Fruit fly (Drosophila melanogaster): Measurements from ENCODE around the gene Tango10.

Tango10 gene

DNA sequence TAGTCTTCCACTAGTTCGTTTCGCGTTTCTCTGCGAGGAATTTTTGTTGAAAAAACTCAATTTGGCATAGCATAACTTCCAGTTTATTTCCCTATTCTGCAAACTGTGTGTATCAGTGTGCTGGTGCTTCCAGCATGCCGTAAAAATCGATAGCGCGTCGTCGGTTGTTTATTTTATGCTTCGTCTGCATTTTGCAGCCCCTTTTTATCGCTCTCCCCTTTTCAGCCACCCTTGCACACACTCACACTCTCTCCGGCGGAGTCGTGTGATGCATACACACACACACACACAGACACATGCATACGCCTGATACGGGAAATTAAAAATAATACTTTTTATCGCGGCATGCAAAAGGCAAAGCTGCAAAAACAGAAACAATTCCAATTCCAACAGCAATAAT, 40.6 kb upstream of the Tango10 start:
- TF ChIP-seq sv (GFP tag; optimal IDR thresholded peaks at IDR 0.05), result no peak
- peak; percentile 25 for TF ChIP-seq br (GFP tag; optimal IDR thresholded peaks at IDR 0.05)
- no peak for TF ChIP-seq brk (GFP tag; optimal IDR thresholded peaks at IDR 0.05)
- no peak for TF ChIP-seq usp (GFP tag; optimal IDR thresholded peaks at IDR 0.05)
- no peak for TF ChIP-seq Abd-B (GFP tag; optimal IDR thresholded peaks at IDR 0.05)
- TF ChIP-seq OdsH (GFP tag; optimal IDR thresholded peaks at IDR 0.05), result peak; percentile 45
- no peak for TF ChIP-seq dsf (GFP tag; optimal IDR thresholded peaks at IDR 0.05; ENCODE audit: borderline replicate concordance)
- TF ChIP-seq sage (GFP tag; optimal IDR thresholded peaks at IDR 0.05), result no peak
- no peak for TF ChIP-seq N (GFP tag; optimal IDR thresholded peaks at IDR 0.05)
- no peak for TF ChIP-seq Hr78 (GFP tag; optimal IDR thresholded peaks at IDR 0.05)
- TF ChIP-seq psq (GFP tag; optimal IDR thresholded peaks at IDR 0.05), result peak; percentile 28
- TF ChIP-seq CG32264 (GFP tag; optimal IDR thresholded peaks at IDR 0.05), result no peak
- no peak for TF ChIP-seq Vsx2 (GFP tag; optimal IDR thresholded peaks at IDR 0.05; ENCODE audit: partially characterized antibody)
- no peak for TF ChIP-seq Hnf4 (GFP tag; optimal IDR thresholded peaks at IDR 0.05)
- TF ChIP-seq h (GFP tag; optimal IDR thresholded peaks at IDR 0.05), result peak; percentile 20
- TF ChIP-seq HLH106 (tag; optimal IDR thresholded peaks at IDR 0.05), result peak; percentile 10
- TF ChIP-seq Myc (optimal IDR thresholded peaks at IDR 0.05), result no peak
- no peak for TF ChIP-seq ey (GFP tag; optimal IDR thresholded peaks at IDR 0.05)
- no peak for TF ChIP-seq Dif (GFP tag; optimal IDR thresholded peaks at IDR 0.05; ENCODE audit: partially characterized antibody)
- no peak for TF ChIP-seq CrebA (GFP tag; optimal IDR thresholded peaks at IDR 0.05; ENCODE audit: borderline replicate concordance)
- no peak for TF ChIP-seq Mio (GFP tag; optimal IDR thresholded peaks at IDR 0.05)
- TF ChIP-seq Sp1 (GFP tag; optimal IDR thresholded peaks at IDR 0.05), result no peak
- TF ChIP-seq rgr (GFP tag; optimal IDR thresholded peaks at IDR 0.05), result peak; percentile 24
- TF ChIP-seq woc (GFP tag; optimal IDR thresholded peaks at IDR 0.05), result peak; percentile 12
- peak; percentile 55 for TF ChIP-seq fru (GFP tag; optimal IDR thresholded peaks at IDR 0.05)
- no peak for TF ChIP-seq jim (GFP tag; optimal IDR thresholded peaks at IDR 0.05)
- no peak for TF ChIP-seq tai (GFP tag; optimal IDR thresholded peaks at IDR 0.05)
- TF ChIP-seq lola (GFP tag; optimal IDR thresholded peaks at IDR 0.05), result no peak
- TF ChIP-seq Dfd (GFP tag; optimal IDR thresholded peaks at IDR 0.05), result no peak
- no peak for TF ChIP-seq Rel (GFP tag; optimal IDR thresholded peaks at IDR 0.05)
- no peak for TF ChIP-seq Rel (tag; optimal IDR thresholded peaks at IDR 0.05)
- peak in 1 of 2 experiments; percentile 27 for TF ChIP-seq foxo (GFP tag; optimal IDR thresholded peaks at IDR 0.05)
- TF ChIP-seq pan (optimal IDR thresholded peaks at IDR 0.05), result no peak
- TF ChIP-seq CG9705 (GFP tag; optimal IDR thresholded peaks at IDR 0.05), result no peak
- TF ChIP-seq Hr83 (GFP tag; optimal IDR thresholded peaks at IDR 0.05; ENCODE audit: poor library complexity, severe bottlenecking), result no peak
- TF ChIP-seq dmrt93B (GFP tag; optimal IDR thresholded peaks at IDR 0.05), result no peak
- TF ChIP-seq dl (GFP tag; optimal IDR thresholded peaks at IDR 0.05; ENCODE audit: insufficient read depth in 1 of 2, partially characterized antibody in 2 of 2), result no peak
- TF ChIP-seq Jra (GFP tag; optimal IDR thresholded peaks at IDR 0.05), result no peak
- TF ChIP-seq GATAd (GFP tag; optimal IDR thresholded peaks at IDR 0.05), result no peak

DNA sequence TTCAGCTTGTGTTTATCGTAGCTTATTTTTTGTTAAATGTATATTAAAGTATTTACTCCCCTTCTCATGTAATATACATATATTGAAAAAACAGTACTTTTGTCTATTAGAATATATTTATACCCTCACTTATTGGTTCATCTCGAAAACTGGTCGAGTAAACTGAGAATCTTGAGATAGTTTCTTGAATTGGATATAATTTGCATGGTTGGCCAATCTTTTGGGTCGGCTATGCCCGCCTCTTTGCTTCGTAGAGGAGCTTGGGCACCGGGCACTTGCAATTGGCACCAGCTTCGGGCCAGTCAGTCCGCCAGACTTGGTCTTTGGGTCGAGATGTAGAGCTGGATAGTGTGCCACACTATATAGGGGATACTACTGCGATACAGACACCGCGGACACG, 39.6 kb upstream of the Tango10 start:
- no peak for TF ChIP-seq OdsH (GFP tag; optimal IDR thresholded peaks at IDR 0.05)
- TF ChIP-seq lola (GFP tag; optimal IDR thresholded peaks at IDR 0.05), result no peak
- no peak for TF ChIP-seq Sp1 (GFP tag; optimal IDR thresholded peaks at IDR 0.05)
- no peak for TF ChIP-seq tai (GFP tag; optimal IDR thresholded peaks at IDR 0.05)
- no peak for TF ChIP-seq fru (GFP tag; optimal IDR thresholded peaks at IDR 0.05)
- TF ChIP-seq psq (GFP tag; optimal IDR thresholded peaks at IDR 0.05), result no peak
- TF ChIP-seq h (GFP tag; optimal IDR thresholded peaks at IDR 0.05), result no peak
- TF ChIP-seq Mio (GFP tag; optimal IDR thresholded peaks at IDR 0.05), result no peak
- TF ChIP-seq sv (GFP tag; optimal IDR thresholded peaks at IDR 0.05), result no peak
- no peak for TF ChIP-seq Hr83 (GFP tag; optimal IDR thresholded peaks at IDR 0.05; ENCODE audit: poor library complexity, severe bottlenecking)
- no peak for TF ChIP-seq sage (GFP tag; optimal IDR thresholded peaks at IDR 0.05)
- TF ChIP-seq rgr (GFP tag; optimal IDR thresholded peaks at IDR 0.05), result no peak
- TF ChIP-seq dl (GFP tag; optimal IDR thresholded peaks at IDR 0.05; ENCODE audit: insufficient read depth in 1 of 2, partially characterized antibody in 2 of 2), result no peak
- TF ChIP-seq CrebA (GFP tag; optimal IDR thresholded peaks at IDR 0.05; ENCODE audit: borderline replicate concordance), result no peak
- no peak for TF ChIP-seq Dif (GFP tag; optimal IDR thresholded peaks at IDR 0.05; ENCODE audit: partially characterized antibody)
- TF ChIP-seq Myc (optimal IDR thresholded peaks at IDR 0.05), result no peak
- no peak for TF ChIP-seq CG32264 (GFP tag; optimal IDR thresholded peaks at IDR 0.05)
- no peak for TF ChIP-seq dsf (GFP tag; optimal IDR thresholded peaks at IDR 0.05; ENCODE audit: borderline replicate concordance)
- no peak for TF ChIP-seq foxo (GFP tag; optimal IDR thresholded peaks at IDR 0.05)
- TF ChIP-seq brk (GFP tag; optimal IDR thresholded peaks at IDR 0.05), result no peak

Data from whole organism, wandering third instar larva.